Worm (Caenorhabditis elegans) whole organism, L4 larva: ENCODE results near the gene ZK822.1.

ENCODE experiments used
- F49E8.2 ChIP-seq: sonication (generic microtip); optimal IDR thresholded peaks from 2 replicates; lab custom pipeline; 2016; ENCODE audit warnings: missing compliant biosample characterization, mild to moderate bottlenecking, missing genetic modification characterization, borderline replicate concordance
- Y75B8A.6 ChIP-seq: fragments of 200-800 bp; sonication (Bioruptor generic); IDR thresholded peaks from 2 replicates; pipeline ENCODE4 v1.3.6; 2022; ENCODE audit warnings: missing genetic modification reagents, missing genetic modification characterization, missing compliant biosample characterization
- ama-1 ChIP-seq: fragments of 150-350 bp; optimal IDR thresholded peaks from 2 replicates; lab custom pipeline; 2014; ENCODE audit warnings: inconsistent platforms, mixed read lengths
- ceh-32 ChIP-seq: sonication (generic microtip); optimal IDR thresholded peaks from 2 replicates; lab custom pipeline; 2016; ENCODE audit warnings: mild to moderate bottlenecking, missing genetic modification characterization, missing compliant biosample characterization; ENCODE audit not compliant: poor library complexity
- ceh-44 ChIP-seq: fragments of 200-800 bp; sonication (Bioruptor generic); IDR thresholded peaks from 2 replicates; pipeline ENCODE4 v1.3.6; 2022; ENCODE audit warnings: missing genetic modification reagents, missing genetic modification characterization, missing compliant biosample characterization
- mep-1 ChIP-seq: fragments of 150-350 bp; sonication (generic microtip); optimal IDR thresholded peaks from 3 replicates; lab custom pipeline; 2014; ENCODE audit warnings: missing biosample characterization, missing genetic modification characterization
- nhr-10 ChIP-seq: fragments of 150-350 bp; optimal IDR thresholded peaks from 2 replicates; lab custom pipeline; 2014; ENCODE audit warnings: missing biosample characterization, missing genetic modification characterization
- nhr-237 ChIP-seq: sonication (generic microtip); optimal IDR thresholded peaks from 2 replicates; lab custom pipeline; 2017; ENCODE audit warnings: missing biosample characterization, missing genetic modification characterization
- nhr-6 ChIP-seq: fragments of 150-350 bp; optimal IDR thresholded peaks from 2 replicates; lab custom pipeline; 2014; ENCODE audit warnings: missing biosample characterization, missing genetic modification characterization
- snpc-1.2 ChIP-seq: fragments of 200-800 bp; sonication (Bioruptor generic); IDR thresholded peaks from 2 replicates; pipeline ENCODE4 v1.3.6; 2022; ENCODE audit warnings: missing genetic modification reagents, missing genetic modification characterization, missing compliant biosample characterization
- unc-62 ChIP-seq, 3 experiments: fragments of 150-350 bp in 1 of 3; sonication (generic microtip); optimal IDR thresholded peaks in 2 of 3; peaks in 1 of 3; 1 replicate in 1 of 3; 2 replicates in 2 of 3; lab custom pipeline; 2014 to 2017; ENCODE audit warnings: missing biosample characterization in 3 of 3, missing genetic modification characterization in 3 of 3, missing genetic modification reagents in 3 of 3, missing genotype in 1 of 3

- TF ChIP-seq unc-62 (GFP tag; optimal IDR thresholded peaks at IDR 0.05 in 1 of 2; lab: Kevin White, UChicago) (peak in 1 of 2 experiments; percentile 71), unc-62 (tag; optimal IDR thresholded peaks at IDR 0.05; lab: Kevin White, UChicago) (no peak), nhr-237 (tag; lab: Kevin White, UChicago) (no peak), ama-1 (lab: Kevin White, UChicago) (no peak), F49E8.2 (no peak), nhr-6 (no peak), nhr-10 (tag; lab: Kevin White, UChicago) (no peak), snpc-1.2 (GFP tag; lab: Robert Waterston, UW) (no peak), ceh-44 (GFP tag; lab: Robert Waterston, UW) (no peak), Y75B8A.6 (no peak), mep-1 (tag; lab: Kevin White, UChicago) (no peak), ceh-32 (no peak)
Measured at ce11 chrIV:11938554-11938953, 16.6 kb upstream of the ZK822.1 start.
